Worm (Caenorhabditis elegans) whole organism, L4 larva: Measurements from ENCODE around the gene nhr-176.

Experiments
- F10B5.3 ChIP-seq: sonication (generic microtip); optimal IDR thresholded peaks from 2 replicates; lab custom pipeline; 2016; ENCODE audit warnings: mild to moderate bottlenecking, missing genetic modification characterization, missing compliant biosample characterization
- F49E8.2 ChIP-seq: sonication (generic microtip); optimal IDR thresholded peaks from 2 replicates; lab custom pipeline; 2016; ENCODE audit warnings: missing compliant biosample characterization, mild to moderate bottlenecking, missing genetic modification characterization, borderline replicate concordance
- R02D3.7 ChIP-seq: fragments of 150-350 bp; sonication (generic microtip); optimal IDR thresholded peaks from 3 replicates; lab custom pipeline; 2014; ENCODE audit warnings: missing biosample characterization, missing genetic modification characterization
- Y105C5A.15 ChIP-seq: fragments of 200-800 bp; sonication (Bioruptor generic); IDR thresholded peaks from 2 replicates; pipeline ENCODE4 v1.3.6; 2022; ENCODE audit warnings: missing genetic modification characterization, missing compliant biosample characterization
- Y75B8A.6 ChIP-seq: fragments of 200-800 bp; sonication (Bioruptor generic); IDR thresholded peaks from 2 replicates; pipeline ENCODE4 v1.3.6; 2022; ENCODE audit warnings: missing genetic modification reagents, missing genetic modification characterization, missing compliant biosample characterization
- ZK337.2 ChIP-seq: fragments of 200-800 bp; sonication (Bioruptor generic); IDR thresholded peaks from 2 replicates; pipeline ENCODE4 v1.3.6; 2022; ENCODE audit warnings: missing genetic modification reagents, missing genetic modification characterization, missing compliant biosample characterization
- ZK546.5 ChIP-seq, 2 experiments: sonication (generic microtip); optimal IDR thresholded peaks; 2 replicates each; lab custom pipeline; 2017; ENCODE audit warnings: missing biosample characterization in 2 of 2, missing genetic modification characterization in 2 of 2
- aly-2 ChIP-seq: sonication (generic microtip); optimal IDR thresholded peaks from 2 replicates; lab custom pipeline; 2018; ENCODE audit warnings: missing biosample characterization, missing genetic modification characterization
- arid-1 ChIP-seq: fragments of 200-800 bp; sonication (Bioruptor generic); conservative IDR thresholded peaks from 2 replicates; pipeline ENCODE4 v1.3.6; 2022; ENCODE audit warnings: missing genetic modification reagents, missing genetic modification characterization, missing compliant biosample characterization
- ceh-28 ChIP-seq: fragments of 150-350 bp; optimal IDR thresholded peaks from 2 replicates; lab custom pipeline; 2014; ENCODE audit warnings: missing biosample characterization, missing genetic modification reagents, missing genetic modification characterization
- ces-1 ChIP-seq: fragments of 150-350 bp; sonication (generic microtip); optimal IDR thresholded peaks from 4 replicates; lab custom pipeline; 2014; ENCODE audit warnings: missing biosample characterization, missing genetic modification reagents, missing genetic modification characterization
- ctbp-1 ChIP-seq: fragments of 200-800 bp; sonication (Bioruptor generic); IDR thresholded peaks from 2 replicates; pipeline ENCODE4 v1.3.6; 2022; ENCODE audit warnings: missing genetic modification reagents, missing genetic modification characterization, missing compliant biosample characterization
- daf-12 ChIP-seq: fragments of 150-350 bp; optimal IDR thresholded peaks from 2 replicates; lab custom pipeline; 2014; ENCODE audit warnings: missing biosample characterization, missing genetic modification reagents, missing genetic modification characterization
- daf-19 ChIP-seq: fragments of 200-800 bp; sonication (Bioruptor generic); conservative IDR thresholded peaks from 2 replicates; pipeline ENCODE4 v1.3.6; 2022; ENCODE audit warnings: missing genetic modification characterization, missing compliant biosample characterization
- daf-8 ChIP-seq: fragments of 200-800 bp; sonication (Bioruptor generic); IDR thresholded peaks from 2 replicates; pipeline ENCODE4 v1.3.6; 2022; ENCODE audit warnings: missing genetic modification characterization, missing compliant biosample characterization
- dmd-8 ChIP-seq: fragments of 200-800 bp; sonication (Bioruptor generic); IDR thresholded peaks from 2 replicates; pipeline ENCODE4 v1.3.6; 2022; ENCODE audit warnings: missing genetic modification characterization, missing compliant biosample characterization
- dpl-1 ChIP-seq: fragments of 150-350 bp; optimal IDR thresholded peaks from 2 replicates; lab custom pipeline; 2014; ENCODE audit warnings: missing biosample characterization, missing genetic modification reagents, missing genetic modification characterization
- duxl-1 ChIP-seq: sonication (generic microtip); optimal IDR thresholded peaks from 2 replicates; lab custom pipeline; 2016; ENCODE audit warnings: mild to moderate bottlenecking, missing genetic modification characterization, moderate library complexity, missing compliant biosample characterization; ENCODE audit not compliant: poor library complexity
- dve-1 ChIP-seq: sonication (generic microtip); optimal IDR thresholded peaks from 2 replicates; lab custom pipeline; 2017; ENCODE audit warnings: antibody characterized with exemption, mild to moderate bottlenecking, missing genetic modification characterization, missing compliant biosample characterization; ENCODE audit not compliant: insufficient read depth
- fkh-10 ChIP-seq: fragments of 150-350 bp; optimal IDR thresholded peaks from 2 replicates; lab custom pipeline; 2014; ENCODE audit warnings: missing biosample characterization, missing genetic modification reagents, missing genetic modification characterization
- lin-1 ChIP-seq: fragments of 200-800 bp; sonication (Bioruptor generic); IDR thresholded peaks from 2 replicates; pipeline ENCODE4 v1.3.6; 2022; ENCODE audit warnings: missing genetic modification reagents, missing genetic modification characterization, missing compliant biosample characterization
- lir-3 ChIP-seq: sonication (generic microtip); optimal IDR thresholded peaks from 2 replicates; lab custom pipeline; 2016; ENCODE audit warnings: mild to moderate bottlenecking, missing genetic modification characterization, missing compliant biosample characterization
- madf-5 ChIP-seq, 2 experiments: fragments of 200-800 bp; sonication (Bioruptor generic); IDR thresholded peaks; 2 replicates each; pipeline ENCODE4 v1.3.6; 2022; ENCODE audit warnings: missing compliant biosample characterization in 2 of 2, missing genetic modification characterization in 2 of 2
- madf-9 ChIP-seq: fragments of 200-800 bp; sonication (Bioruptor generic); conservative IDR thresholded peaks from 2 replicates; pipeline ENCODE4 v1.3.6; 2022; ENCODE audit warnings: missing genetic modification reagents, missing genetic modification characterization, missing compliant biosample characterization
- mxl-3 ChIP-seq: fragments of 200-800 bp; sonication (Bioruptor generic); optimal IDR thresholded peaks from 2 replicates; lab custom pipeline; 2018; ENCODE audit warnings: mild to moderate bottlenecking, missing genetic modification characterization, missing compliant biosample characterization
- nhr-102 ChIP-seq: sonication (generic microtip); optimal IDR thresholded peaks from 2 replicates; lab custom pipeline; 2016; ENCODE audit warnings: mild to moderate bottlenecking, missing genetic modification characterization, moderate library complexity, missing compliant biosample characterization
- nhr-111 ChIP-seq: fragments of 200-800 bp; sonication (Bioruptor generic); optimal IDR thresholded peaks from 2 replicates; lab custom pipeline; 2018; ENCODE audit warnings: mild to moderate bottlenecking, missing genetic modification characterization, missing compliant biosample characterization
- nhr-25 ChIP-seq: sonication (generic microtip); optimal IDR thresholded peaks from 2 replicates; lab custom pipeline; 2017; ENCODE audit warnings: missing genetic modification characterization, mild to moderate bottlenecking, missing compliant biosample characterization, antibody characterized with exemption, moderate library complexity, borderline replicate concordance; ENCODE audit not compliant: insufficient read depth
- nhr-28 ChIP-seq: fragments of 150-350 bp; optimal IDR thresholded peaks from 2 replicates; lab custom pipeline; 2014; ENCODE audit warnings: missing biosample characterization, missing genetic modification characterization
- nhr-41 ChIP-seq: fragments of 200-800 bp; sonication (Bioruptor generic); IDR thresholded peaks from 2 replicates; pipeline ENCODE4 v1.3.6; 2022; ENCODE audit warnings: missing genetic modification reagents, missing genetic modification characterization, missing compliant biosample characterization
- nhr-77 ChIP-seq: fragments of 150-350 bp; optimal IDR thresholded peaks from 2 replicates; lab custom pipeline; 2014; ENCODE audit warnings: missing biosample characterization, missing genetic modification characterization
- php-3 ChIP-seq: fragments of 200-800 bp; sonication (Bioruptor generic); IDR thresholded peaks from 2 replicates; pipeline ENCODE4 v1.3.6; 2022; ENCODE audit warnings: missing genetic modification reagents, missing genetic modification characterization, missing compliant biosample characterization
- saeg-2 ChIP-seq: fragments of 200-800 bp; sonication (Bioruptor generic); IDR thresholded peaks from 2 replicates; pipeline ENCODE4 v1.3.6; 2022; ENCODE audit warnings: missing genetic modification reagents, missing genetic modification characterization, missing compliant biosample characterization
- set-16 ChIP-seq: fragments of 200-800 bp; sonication (Bioruptor generic); IDR thresholded peaks from 2 replicates; pipeline ENCODE4 v1.3.6; 2022; ENCODE audit warnings: missing genetic modification reagents, missing genetic modification characterization, missing compliant biosample characterization
- skn-1 ChIP-seq: fragments of 150-350 bp; optimal IDR thresholded peaks from 2 replicates; lab custom pipeline; 2014; ENCODE audit warnings: missing biosample characterization, missing genetic modification characterization
- snpc-4 ChIP-seq: fragments of 150-350 bp; optimal IDR thresholded peaks from 2 replicates; lab custom pipeline; 2014; ENCODE audit warnings: missing biosample characterization, missing genetic modification characterization
- spr-3 ChIP-seq: fragments of 200-800 bp; sonication (Bioruptor generic); optimal IDR thresholded peaks from 2 replicates; lab custom pipeline; 2018; ENCODE audit warnings: mild to moderate bottlenecking, missing genetic modification characterization, missing compliant biosample characterization
- tag-97 ChIP-seq: fragments of 200-800 bp; sonication (Bioruptor generic); IDR thresholded peaks from 2 replicates; pipeline ENCODE4 v1.3.6; 2022; ENCODE audit warnings: missing genetic modification characterization, missing compliant biosample characterization
- tra-1 ChIP-seq: fragments of 200-800 bp; sonication (Bioruptor generic); IDR thresholded peaks from 2 replicates; pipeline ENCODE4 v1.3.6; 2022; ENCODE audit warnings: missing genetic modification reagents, missing genetic modification characterization, missing compliant biosample characterization
- vab-7 ChIP-seq: fragments of 200-800 bp; sonication (Bioruptor generic); IDR thresholded peaks from 2 replicates; pipeline ENCODE4 v1.3.6; 2022; ENCODE audit warnings: missing genetic modification reagents, missing genetic modification characterization, missing compliant biosample characterization
- ztf-11 ChIP-seq: fragments of 150-350 bp; optimal IDR thresholded peaks from 2 replicates; lab custom pipeline; 2014; ENCODE audit warnings: missing biosample characterization, missing genetic modification characterization

Gene nhr-176

ce11 chrV:16022600-16022999 is 48.5 kb upstream of the nhr-176 start (continued):
- TF ChIP-seq ZK546.5 (tag; optimal IDR thresholded peaks at IDR 0.05; lab: Kevin White, UChicago), result no peak

DNA sequence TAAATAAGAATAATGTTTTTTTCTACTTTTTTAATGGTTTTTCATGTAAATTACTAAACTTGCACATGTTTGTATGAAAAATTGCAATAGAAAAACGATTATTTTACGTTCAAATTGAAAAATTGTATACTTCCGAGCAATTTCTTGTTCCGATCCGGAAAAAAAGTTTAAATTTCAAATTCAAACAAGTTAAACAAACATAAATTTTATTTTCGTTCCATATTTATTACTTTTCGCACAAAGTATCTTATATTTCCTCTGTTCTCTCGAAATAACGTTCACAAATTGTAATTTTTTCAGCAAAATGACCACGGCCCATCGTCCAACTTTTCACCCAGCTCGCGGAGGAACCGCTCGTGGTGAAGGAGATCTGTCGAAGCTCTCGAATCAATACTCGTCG is 48.1 kb upstream of the nhr-176 start, which contains the start of gene cwc-15:
Gene cwc-15, plus strand, starts transcription at position 301 of the 400 bp plus-strand sequence.
- TF ChIP-seq madf-9 (no peak), snpc-4 (no peak), nhr-25 (tag; lab: Kevin White, UChicago) (no peak), skn-1 (tag; lab: Kevin White, UChicago) (no peak), daf-12 (tag; lab: Kevin White, UChicago) (no peak), nhr-102 (tag; lab: Kevin White, UChicago) (no peak), Y105C5A.15 (GFP tag; lab: Robert Waterston, UW) (no peak), nhr-77 (tag; lab: Kevin White, UChicago) (no peak), daf-8 (GFP tag; lab: Robert Waterston, UW) (no peak), mxl-3 (GFP tag; lab: Kevin White, UChicago) (no peak), tag-97 (GFP tag; lab: Robert Waterston, UW) (no peak), dve-1 (tag; lab: Kevin White, UChicago) (no peak), madf-5 (GFP tag; IDR thresholded peaks at IDR 0.05; lab: Robert Waterston, UW) (no peak), fkh-10 (no peak), nhr-111 (GFP tag; lab: Kevin White, UChicago) (no peak), duxl-1 (no peak), ztf-11 (no peak), aly-2 (tag; lab: Kevin White, UChicago) (no peak), nhr-41 (GFP tag; lab: Robert Waterston, UW) (no peak), R02D3.7 (no peak)

- TF ChIP-seq duxl-1 (no peak), set-16 (GFP tag; lab: Robert Waterston, UW) (peak; percentile 51), ces-1 (GFP tag; lab: Kevin White, UChicago) (no peak)
- TF ChIP-seq, all 104 proteins: peak for 1
These were observed 47.6 kb upstream of the nhr-176 start for ce11 chrV:16023559-16023958.

DNA sequence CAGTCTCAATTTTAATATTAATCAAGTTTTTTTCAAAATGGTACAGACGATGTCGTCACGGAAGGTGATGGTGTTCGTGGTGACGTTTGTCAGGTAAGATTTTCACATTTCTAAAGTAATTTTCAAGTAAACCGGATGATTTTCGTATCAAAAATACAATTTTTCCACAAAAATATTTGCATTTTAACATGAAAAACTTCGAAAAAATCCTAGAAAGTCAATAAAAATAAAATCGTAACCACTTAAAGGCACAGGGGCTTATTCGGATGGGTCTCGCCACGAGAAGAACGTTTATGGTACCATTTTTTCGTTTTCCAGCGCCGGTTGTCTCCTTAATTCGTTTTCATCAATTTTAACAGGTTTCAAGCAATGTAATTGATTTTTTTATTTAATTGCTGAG is 46.8 kb upstream of the nhr-176 start, which contains the start of gene T10C6.6:
Gene T10C6.6, plus strand, starts transcription at position 27 of the 400 bp plus-strand sequence.
- TF ChIP-seq F49E8.2 (tag; lab: Kevin White, UChicago), result peak; percentile 36
- no peak for TF ChIP-seq spr-3 (GFP tag; lab: Kevin White, UChicago)
- no peak for TF ChIP-seq php-3 (GFP tag; lab: Robert Waterston, UW)
- no peak for TF ChIP-seq nhr-28 (tag; lab: Kevin White, UChicago)
- TF ChIP-seq Y75B8A.6 (GFP tag; lab: Robert Waterston, UW), result no peak
- no peak for TF ChIP-seq tag-97 (GFP tag; lab: Robert Waterston, UW)
- TF ChIP-seq nhr-111 (GFP tag; lab: Kevin White, UChicago), result no peak
- no peak for TF ChIP-seq dmd-8 (GFP tag; lab: Robert Waterston, UW)
- TF ChIP-seq arid-1 (GFP tag; lab: Robert Waterston, UW), result 0 out of 2 replicates have a peak, but pooled peaks have one; percentile 33
- TF ChIP-seq lin-1, result no peak
- TF ChIP-seq dpl-1 (GFP tag; lab: Kevin White, UChicago), result peak; percentile 8
- TF ChIP-seq saeg-2 (GFP tag; lab: Robert Waterston, UW), result no peak
- TF ChIP-seq tra-1 (GFP tag; lab: Robert Waterston, UW), result no peak
- TF ChIP-seq daf-19 (GFP tag; lab: Robert Waterston, UW), result 0 out of 2 replicates have a peak, but pooled peaks have one; percentile 13
- TF ChIP-seq ZK337.2 (GFP tag; lab: Robert Waterston, UW), result no peak
- TF ChIP-seq lir-3 (tag; lab: Kevin White, UChicago), result no peak
- no peak for TF ChIP-seq ceh-28 (tag; lab: Kevin White, UChicago)
- TF ChIP-seq ctbp-1 (GFP tag; lab: Robert Waterston, UW), result no peak
- no peak for TF ChIP-seq mxl-3 (GFP tag; lab: Kevin White, UChicago)
- TF ChIP-seq F10B5.3 (tag; lab: Kevin White, UChicago), result no peak
- TF ChIP-seq vab-7 (GFP tag; lab: Robert Waterston, UW), result no peak
- TF ChIP-seq, all 104 proteins: peak for 4
